Fruit fly (Drosophila melanogaster) whole organism, pupa: ENCODE results near the gene CG11068.
A peak's percentile ranks its signal among the peaks of the same experiment; 100 is the strongest.

Experiments used
- CG10348 ChIP-seq: fragments of 200-800 bp; sonication (Bioruptor generic); IDR thresholded peaks from 2 replicates; pipeline ENCODE4 v1.3.6; 2022; ENCODE audit warnings: missing biosample characterization, missing genetic modification characterization
- CG14655 ChIP-seq: fragments of 200-800 bp; sonication (Bioruptor generic); optimal IDR thresholded peaks from 3 replicates; lab custom pipeline; 2017; ENCODE audit warnings: mild to moderate bottlenecking, missing biosample characterization, missing genetic modification reagents, missing genetic modification characterization
- CG15710 ChIP-seq: fragments of 200-800 bp; sonication (Bioruptor generic); optimal IDR thresholded peaks from 2 replicates; lab custom pipeline; 2018; ENCODE audit warnings: missing biosample characterization, mild to moderate bottlenecking, missing genetic modification characterization, moderate library complexity
- CG32121 ChIP-seq: fragments of 200-800 bp; sonication (Bioruptor generic); IDR thresholded peaks from 2 replicates; pipeline ENCODE4 v1.3.6; 2022; ENCODE audit warnings: missing biosample characterization, missing genetic modification characterization
- CG9948 ChIP-seq: fragments of 200-800 bp; sonication (Bioruptor generic); optimal IDR thresholded peaks from 2 replicates; lab custom pipeline; 2018; ENCODE audit warnings: missing biosample characterization, mild to moderate bottlenecking, missing genetic modification characterization, moderate library complexity
- EcR ChIP-seq: fragments of 200-800 bp; sonication (Bioruptor generic); optimal IDR thresholded peaks from 3 replicates; lab custom pipeline; 2019; ENCODE audit warnings: missing biosample characterization, missing genetic modification characterization, mild to moderate bottlenecking, moderate library complexity, missing genetic modification reagents
- Ets98B ChIP-seq: fragments of 200-800 bp; sonication (Bioruptor generic); IDR thresholded peaks from 2 replicates; pipeline ENCODE4 v1.3.6; 2022; ENCODE audit warnings: missing biosample characterization, missing genetic modification characterization
- Pif1A ChIP-seq: fragments of 200-800 bp; sonication (Bioruptor generic); optimal IDR thresholded peaks from 3 replicates; lab custom pipeline; 2016; ENCODE audit warnings: missing biosample characterization, missing genetic modification characterization
- Pif1B ChIP-seq: fragments of 200-800 bp; sonication (Bioruptor generic); optimal IDR thresholded peaks from 3 replicates; lab custom pipeline; 2016; ENCODE audit warnings: missing biosample characterization, missing genetic modification characterization
- Snoo ChIP-seq: fragments of 200-800 bp; sonication (Bioruptor generic); optimal IDR thresholded peaks from 3 replicates; lab custom pipeline; 2017; ENCODE audit warnings: missing biosample characterization, mild to moderate bottlenecking, missing genetic modification characterization, inconsistent platforms
- gl ChIP-seq: fragments of 200-800 bp; sonication (Bioruptor generic); optimal IDR thresholded peaks from 2 replicates; lab custom pipeline; 2018; ENCODE audit warnings: missing biosample characterization, mild to moderate bottlenecking, missing genetic modification characterization

DNA sequence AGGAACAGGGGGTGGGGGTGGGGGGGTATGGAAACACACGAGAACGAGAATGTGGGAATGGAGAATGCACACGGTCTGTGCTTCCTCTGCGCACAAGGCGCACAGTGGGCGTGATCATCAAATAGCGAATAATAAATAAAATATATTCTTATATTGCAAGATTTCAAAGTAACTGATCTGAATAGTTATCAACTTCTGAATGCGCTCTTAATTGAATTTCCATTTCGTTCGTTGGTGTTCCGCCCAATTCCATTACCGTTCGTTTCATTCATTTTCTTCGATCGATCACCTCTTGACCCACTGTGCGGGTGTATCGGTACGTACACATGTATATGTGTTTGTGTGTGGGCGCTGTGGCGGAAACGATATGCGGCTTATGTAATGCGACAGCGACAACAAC is 18.8 kb upstream of the CG11068 start:
- TF ChIP-seq EcR (GFP tag; lab: Kevin White, UChicago) (peak; percentile 55), CG32121 (no peak), CG9948 (tag; lab: Kevin White, UChicago) (peak; percentile 33), gl (tag; lab: Kevin White, UChicago) (no peak), CG14655 (GFP tag; lab: Kevin White, UChicago) (peak; percentile 84), Pif1A (peak; percentile 84), Pif1B (GFP tag; lab: Kevin White, UChicago) (no peak), CG10348 (GFP tag; lab: Robert Waterston, UW) (no peak), Snoo (peak; percentile 81), Ets98B (GFP tag; lab: Robert Waterston, UW) (no peak), CG15710 (tag; lab: Kevin White, UChicago) (peak; percentile 61)
